Worm (Caenorhabditis elegans) whole organism, L4 larva: ENCODE data around the gene lgc-55.

Source experiments
- F49E8.2 ChIP-seq: sonication (generic microtip); optimal IDR thresholded peaks from 2 replicates; lab custom pipeline; 2016; ENCODE audit warnings: missing compliant biosample characterization, mild to moderate bottlenecking, missing genetic modification characterization, borderline replicate concordance
- ZK546.5 ChIP-seq, 2 experiments: sonication (generic microtip); optimal IDR thresholded peaks; 2 replicates each; lab custom pipeline; 2017; ENCODE audit warnings: missing biosample characterization in 2 of 2, missing genetic modification characterization in 2 of 2
- ceh-82 ChIP-seq: sonication (generic microtip); optimal IDR thresholded peaks from 2 replicates; lab custom pipeline; 2017; ENCODE audit warnings: missing biosample characterization, missing genetic modification characterization
- dpl-1 ChIP-seq: fragments of 150-350 bp; optimal IDR thresholded peaks from 2 replicates; lab custom pipeline; 2014; ENCODE audit warnings: missing biosample characterization, missing genetic modification reagents, missing genetic modification characterization
- lin-1 ChIP-seq: fragments of 200-800 bp; sonication (Bioruptor generic); IDR thresholded peaks from 2 replicates; pipeline ENCODE4 v1.3.6; 2022; ENCODE audit warnings: missing genetic modification reagents, missing genetic modification characterization, missing compliant biosample characterization
- lin-39 ChIP-seq: fragments of 150-350 bp; optimal IDR thresholded peaks from 2 replicates; lab custom pipeline; 2014; ENCODE audit warnings: missing biosample characterization, missing genetic modification reagents, missing genetic modification characterization
- mdl-1 ChIP-seq, 2 experiments: fragments of 150-350 bp in 1 of 2; sonication (generic microtip) in 1 of 2; optimal IDR thresholded peaks; 2 replicates each; lab custom pipeline; 2014 to 2017; ENCODE audit warnings: missing biosample characterization in 2 of 2, missing genetic modification characterization in 2 of 2
- nhr-237 ChIP-seq: sonication (generic microtip); optimal IDR thresholded peaks from 2 replicates; lab custom pipeline; 2017; ENCODE audit warnings: missing biosample characterization, missing genetic modification characterization
- nhr-42 ChIP-seq: fragments of 200-800 bp; sonication (Bioruptor generic); IDR thresholded peaks from 2 replicates; pipeline ENCODE4 v1.3.6; 2022; ENCODE audit warnings: missing genetic modification characterization, missing compliant biosample characterization
- snpc-4 ChIP-seq: fragments of 150-350 bp; optimal IDR thresholded peaks from 2 replicates; lab custom pipeline; 2014; ENCODE audit warnings: missing biosample characterization, missing genetic modification characterization
- unc-39 ChIP-seq: sonication (generic microtip); optimal IDR thresholded peaks from 2 replicates; lab custom pipeline; 2017; ENCODE audit warnings: missing biosample characterization, missing genetic modification characterization

DNA sequence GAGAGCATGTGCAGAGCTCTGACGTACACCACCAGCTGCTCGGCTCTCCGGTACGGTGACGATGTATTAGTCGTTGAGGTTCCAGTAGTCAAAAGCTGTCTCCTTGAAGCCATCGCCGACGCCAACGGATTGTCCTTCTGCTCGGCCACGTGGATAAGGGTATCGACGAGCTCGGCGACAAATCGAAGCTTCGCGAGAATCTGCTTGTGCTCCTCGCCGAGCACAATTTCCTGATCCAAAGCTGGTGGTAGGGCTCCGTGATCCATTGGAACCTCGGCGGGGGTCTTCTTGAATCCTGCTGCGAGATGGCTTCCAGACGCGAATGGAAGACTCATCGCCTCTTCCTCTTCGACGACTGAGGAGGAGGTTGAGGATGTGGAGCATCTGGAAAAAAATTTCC is 25.4 kb upstream of the lgc-55 start:
- TF ChIP-seq ceh-82 (tag; lab: Kevin White, UChicago) = no peak
- TF ChIP-seq lin-39 (tag; lab: Kevin White, UChicago) = no peak
- TF ChIP-seq unc-39 = no peak
- no peak for TF ChIP-seq nhr-237
- TF ChIP-seq ZK546.5 (tag; optimal IDR thresholded peaks at IDR 0.05; lab: Kevin White, UChicago) = no peak
- no peak for TF ChIP-seq lin-1 (GFP tag; lab: Robert Waterston, UW)
- TF ChIP-seq nhr-42 (GFP tag; lab: Robert Waterston, UW) = no peak
- TF ChIP-seq F49E8.2 (tag; lab: Kevin White, UChicago) = no peak
- TF ChIP-seq snpc-4 (tag; lab: Kevin White, UChicago) = no peak
- TF ChIP-seq dpl-1 (GFP tag; lab: Kevin White, UChicago) = no peak
- TF ChIP-seq mdl-1 (tag; optimal IDR thresholded peaks at IDR 0.05; lab: Kevin White, UChicago) = no peak
